Fruit fly (Drosophila melanogaster): ENCODE data around the gene Nepl11.

DNA sequence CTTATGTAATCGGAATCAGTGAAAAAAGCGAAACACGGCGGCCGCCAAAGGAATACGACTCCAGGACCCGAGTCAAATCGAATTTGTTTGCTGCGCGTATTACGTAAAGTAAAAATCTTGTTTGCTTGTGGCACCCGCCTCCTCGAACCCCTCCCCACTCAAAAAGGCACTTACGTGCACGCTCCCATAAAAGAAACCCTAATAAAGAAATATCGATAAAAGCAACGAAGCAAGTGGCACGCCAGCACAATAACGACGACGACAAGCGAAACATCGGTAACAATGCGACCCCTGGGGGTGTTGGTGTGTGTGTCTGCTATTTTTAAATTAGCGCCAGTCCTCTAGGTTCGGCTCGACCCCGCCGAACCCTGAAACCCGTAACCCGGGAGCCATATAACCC is 12.4 kb downstream of the Nepl11 start:
- TF ChIP-seq OdsH (GFP tag; optimal IDR thresholded peaks at IDR 0.05) (no peak), usp (GFP tag; optimal IDR thresholded peaks at IDR 0.05) (no peak), dl (GFP tag; optimal IDR thresholded peaks at IDR 0.05; ENCODE audit: insufficient read depth in 1 of 2, partially characterized antibody in 2 of 2) (no peak), GATAd (GFP tag; optimal IDR thresholded peaks at IDR 0.05) (no peak), CG9705 (GFP tag; optimal IDR thresholded peaks at IDR 0.05) (no peak), psq (GFP tag; optimal IDR thresholded peaks at IDR 0.05) (no peak), Abd-B (GFP tag; optimal IDR thresholded peaks at IDR 0.05) (no peak), Vsx2 (GFP tag; optimal IDR thresholded peaks at IDR 0.05; ENCODE audit: partially characterized antibody) (no peak), Dfd (GFP tag; optimal IDR thresholded peaks at IDR 0.05) (no peak), br (GFP tag; optimal IDR thresholded peaks at IDR 0.05) (no peak), Sp1 (GFP tag; optimal IDR thresholded peaks at IDR 0.05) (no peak)

Measured in whole organism, wandering third instar larva.